Worm (Caenorhabditis elegans) whole organism, L2 larva: ENCODE measurements around the gene nhr-1.
A peak's percentile ranks its signal among the peaks of the same experiment; 100 is the strongest.

Experiments
- R02D3.7 ChIP-seq: fragments of 150-350 bp; optimal IDR thresholded peaks from 2 replicates; lab custom pipeline; 2014; ENCODE audit warnings: missing biosample characterization, missing genetic modification characterization
- ZK546.5 ChIP-seq: sonication (generic microtip); optimal IDR thresholded peaks from 2 replicates; lab custom pipeline; 2017; ENCODE audit warnings: missing biosample characterization, missing genetic modification characterization
- ama-1 ChIP-seq: fragments of 150-350 bp; optimal IDR thresholded peaks from 2 replicates; lab custom pipeline; 2018; ENCODE audit warnings: inconsistent platforms
- lin-13 ChIP-seq: fragments of 150-350 bp; optimal IDR thresholded peaks from 2 replicates; lab custom pipeline; 2014; ENCODE audit warnings: missing biosample characterization, missing genetic modification reagents, missing genetic modification characterization
- lsy-2 ChIP-seq, 2 experiments: fragments of 150-350 bp in 1 of 2; sonication (generic microtip) in 1 of 2; optimal IDR thresholded peaks; 2 replicates each; lab custom pipeline; 2014 to 2017; ENCODE audit warnings: missing biosample characterization in 2 of 2, missing genetic modification characterization in 2 of 2
- mdl-1 ChIP-seq, 2 experiments: fragments of 150-350 bp in 1 of 2; sonication (generic microtip) in 1 of 2; optimal IDR thresholded peaks; 2 replicates each; lab custom pipeline; 2017; ENCODE audit warnings: missing biosample characterization in 2 of 2, missing genetic modification characterization in 2 of 2
- nhr-10 ChIP-seq: sonication (generic microtip); optimal IDR thresholded peaks from 2 replicates; lab custom pipeline; 2017; ENCODE audit warnings: missing biosample characterization, missing genetic modification characterization
- nhr-12 ChIP-seq: fragments of 150-350 bp; optimal IDR thresholded peaks from 2 replicates; lab custom pipeline; 2014; ENCODE audit warnings: missing biosample characterization, missing genetic modification characterization
- nhr-25 ChIP-seq: fragments of 150-350 bp; sonication (generic microtip); optimal IDR thresholded peaks from 3 replicates; lab custom pipeline; 2014; ENCODE audit warnings: missing biosample characterization, missing genetic modification characterization
- unc-62 ChIP-seq: fragments of 150-350 bp; optimal IDR thresholded peaks from 2 replicates; lab custom pipeline; 2014; ENCODE audit warnings: missing biosample characterization, missing genetic modification reagents, missing genetic modification characterization
- zag-1 ChIP-seq: fragments of 150-350 bp; optimal IDR thresholded peaks from 2 replicates; lab custom pipeline; 2014; ENCODE audit warnings: missing biosample characterization, missing genetic modification characterization
- ztf-11 ChIP-seq: sonication (generic microtip); optimal IDR thresholded peaks from 2 replicates; lab custom pipeline; 2017; ENCODE audit warnings: missing biosample characterization, missing genetic modification characterization

DNA sequence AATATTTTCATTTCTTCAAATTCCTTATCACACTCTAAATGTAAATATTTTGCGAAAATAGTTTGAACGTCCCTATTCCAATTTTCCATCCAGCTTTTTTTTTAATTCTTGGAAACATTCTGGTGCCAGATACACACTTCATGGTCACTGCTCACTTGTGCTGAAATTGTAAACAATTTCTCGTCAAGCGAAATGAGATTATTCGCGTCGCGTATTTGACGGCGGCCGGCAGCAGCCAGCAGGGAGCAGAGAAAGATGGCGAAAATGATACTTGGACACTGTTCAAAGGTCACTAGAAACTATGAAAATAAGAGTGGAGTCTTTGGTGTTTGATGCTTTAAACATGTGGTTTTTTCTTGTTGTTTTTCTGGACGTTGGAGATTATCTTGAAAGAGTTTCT, 9.4 kb upstream of the nhr-1 start:
- TF ChIP-seq ZK546.5 = no peak
- TF ChIP-seq nhr-12 = no peak
- no peak for TF ChIP-seq mdl-1 (tag; optimal IDR thresholded peaks at IDR 0.05; lab: Kevin White, UChicago)
- TF ChIP-seq nhr-25 (tag; lab: Kevin White, UChicago) = no peak
- no peak for TF ChIP-seq ztf-11 (tag; lab: Kevin White, UChicago)
- no peak for TF ChIP-seq ama-1 (lab: Kevin White, UChicago)
- TF ChIP-seq R02D3.7 = no peak
- TF ChIP-seq lsy-2 (tag; optimal IDR thresholded peaks at IDR 0.05; lab: Kevin White, UChicago) = peak in 1 of 2 experiments; percentile 30
- no peak for TF ChIP-seq nhr-10 (tag; lab: Kevin White, UChicago)
- no peak for TF ChIP-seq zag-1 (tag; lab: Kevin White, UChicago)
- no peak for TF ChIP-seq lin-13
- TF ChIP-seq unc-62 (GFP tag; lab: Kevin White, UChicago) = no peak
